Worm (Caenorhabditis elegans): Measurements from ENCODE around the gene sru-11.

DNA sequence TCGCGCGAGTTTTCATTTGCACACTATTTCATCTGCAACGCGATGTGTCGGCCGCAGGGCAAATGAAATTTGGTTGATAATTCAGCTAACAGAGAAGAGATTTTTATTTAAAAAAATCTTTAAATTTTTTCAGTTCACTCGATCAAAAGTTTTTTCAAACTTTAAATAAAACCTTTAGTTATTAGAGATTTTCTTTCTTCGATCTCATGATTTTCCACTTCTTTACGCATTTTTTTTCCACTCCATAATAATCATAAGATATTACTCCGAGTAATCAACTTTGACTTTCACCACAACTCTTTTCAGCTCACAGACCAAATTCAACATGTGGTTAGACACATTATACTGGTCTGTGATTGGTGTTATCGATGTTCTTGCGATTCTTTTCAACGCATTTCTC is 10.0 kb upstream of the sru-11 start, which contains the start of gene srd-10:
- TF ChIP-seq snpc-4 (tag; optimal IDR thresholded peaks at IDR 0.05) = no peak
- no peak for TF ChIP-seq nhr-237 (tag; optimal IDR thresholded peaks at IDR 0.05)
- TF ChIP-seq fkh-2 (tag; optimal IDR thresholded peaks at IDR 0.05) = no peak
- TF ChIP-seq nhr-12 (tag; optimal IDR thresholded peaks at IDR 0.05) = no peak
- TF ChIP-seq skn-1 (tag; optimal IDR thresholded peaks at IDR 0.05) = no peak
- no peak for TF ChIP-seq unc-62 (GFP tag; optimal IDR thresholded peaks at IDR 0.05)

Measured in whole organism, L3 larva.